Fruit fly (Drosophila melanogaster) whole organism, embryonic: Measurements from ENCODE around the gene janB.

Source experiments
- Ada2b ChIP-seq: fragments of 200-800 bp; sonication (Bioruptor generic); IDR thresholded peaks from 2 replicates; pipeline ENCODE4 v1.3.6; 2022; ENCODE audit warnings: missing biosample characterization, missing genetic modification characterization
- B-H2 ChIP-seq: fragments of 200-800 bp; sonication (Bioruptor generic); optimal IDR thresholded peaks from 2 replicates; lab custom pipeline; 2018; ENCODE audit warnings: missing biosample characterization, mild to moderate bottlenecking, missing genetic modification characterization
- CG10462 ChIP-seq: fragments of 200-800 bp; sonication (Bioruptor generic); optimal IDR thresholded peaks from 2 replicates; lab custom pipeline; 2016; ENCODE audit warnings: missing biosample characterization, missing genetic modification characterization
- CG12391 ChIP-seq: fragments of 200-800 bp; sonication (Bioruptor generic); optimal IDR thresholded peaks from 3 replicates; lab custom pipeline; 2018; ENCODE audit warnings: missing biosample characterization, mild to moderate bottlenecking, missing genetic modification characterization, moderate library complexity
- CG12942 ChIP-seq: fragments of 200-800 bp; sonication (Bioruptor generic); optimal IDR thresholded peaks from 3 replicates; lab custom pipeline; 2016; ENCODE audit warnings: missing biosample characterization, missing genetic modification characterization
- CG13894 ChIP-seq: fragments of 200-800 bp; sonication (Bioruptor generic); optimal IDR thresholded peaks from 3 replicates; lab custom pipeline; 2018; ENCODE audit warnings: missing biosample characterization, mild to moderate bottlenecking, missing genetic modification characterization, moderate library complexity
- CG16779 ChIP-seq: fragments of 200-800 bp; sonication (Bioruptor generic); IDR thresholded peaks from 2 replicates; pipeline ENCODE4 v1.3.6; 2022; ENCODE audit warnings: missing biosample characterization, missing genetic modification characterization
- CG16813 ChIP-seq: fragments of 200-800 bp; sonication (Bioruptor generic); IDR thresholded peaks from 3 replicates; pipeline ENCODE4 v1.3.6; 2022; ENCODE audit warnings: missing biosample characterization, missing genetic modification characterization; ENCODE audit not compliant: partially characterized antibody
- CG16815 ChIP-seq: fragments of 200-800 bp; sonication (Bioruptor generic); optimal IDR thresholded peaks from 3 replicates; lab custom pipeline; 2017; ENCODE audit warnings: missing biosample characterization, mild to moderate bottlenecking, missing genetic modification characterization
- CG17186 ChIP-seq: fragments of 200-800 bp; sonication (Bioruptor generic); optimal IDR thresholded peaks from 3 replicates; lab custom pipeline; 2017; ENCODE audit warnings: missing biosample characterization, missing genetic modification reagents, missing genetic modification characterization
- CG18599 ChIP-seq: fragments of 200-800 bp; sonication (Bioruptor generic); optimal IDR thresholded peaks from 3 replicates; lab custom pipeline; 2017; ENCODE audit warnings: missing biosample characterization, missing genetic modification characterization, mild to moderate bottlenecking, moderate library complexity, missing genetic modification reagents
- CG18619 ChIP-seq: fragments of 200-800 bp; sonication (Bioruptor generic); optimal IDR thresholded peaks from 3 replicates; lab custom pipeline; 2017; ENCODE audit warnings: missing biosample characterization, mild to moderate bottlenecking, missing genetic modification characterization
- CG2712 ChIP-seq: fragments of 200-800 bp; optimal IDR thresholded peaks from 3 replicates; lab custom pipeline; 2019; ENCODE audit warnings: missing biosample characterization, mild to moderate bottlenecking, missing genetic modification characterization, moderate library complexity
- CG30431 ChIP-seq: fragments of 200-800 bp; sonication (Bioruptor generic); optimal IDR thresholded peaks from 2 replicates; lab custom pipeline; 2017; ENCODE audit warnings: missing biosample characterization, missing genetic modification characterization
- CG32772 ChIP-seq: fragments of 200-800 bp; sonication (Bioruptor generic); IDR thresholded peaks from 2 replicates; pipeline ENCODE4 v1.3.6; 2022; ENCODE audit warnings: missing biosample characterization, missing genetic modification characterization
- CG4360 ChIP-seq: fragments of 200-800 bp; sonication (Bioruptor generic); IDR thresholded peaks from 2 replicates; pipeline ENCODE4 v1.3.6; 2022; ENCODE audit warnings: missing biosample characterization, missing genetic modification characterization
- CG4424 ChIP-seq: fragments of 200-800 bp; sonication (Bioruptor generic); optimal IDR thresholded peaks from 3 replicates; lab custom pipeline; 2016; ENCODE audit warnings: missing biosample characterization, missing genetic modification characterization
- CG8765 ChIP-seq: fragments of 200-800 bp; sonication (Bioruptor generic); IDR thresholded peaks from 2 replicates; pipeline ENCODE4 v1.3.6; 2022; ENCODE audit warnings: missing biosample characterization, missing genetic modification characterization
- CG9609 ChIP-seq: fragments of 200-800 bp; sonication (Bioruptor generic); optimal IDR thresholded peaks from 3 replicates; lab custom pipeline; 2016; ENCODE audit warnings: missing biosample characterization, missing genetic modification characterization
- CoRest ChIP-seq: fragments of 200-800 bp; sonication (Bioruptor generic); optimal IDR thresholded peaks from 3 replicates; lab custom pipeline; 2018; ENCODE audit warnings: missing biosample characterization, mild to moderate bottlenecking, missing genetic modification characterization, moderate library complexity
- Dad ChIP-seq: fragments of 200-800 bp; sonication (Bioruptor generic); optimal IDR thresholded peaks from 3 replicates; lab custom pipeline; 2016; ENCODE audit warnings: missing biosample characterization, missing genetic modification characterization
- Dip3 ChIP-seq: fragments of 200-800 bp; sonication (Bioruptor generic); optimal IDR thresholded peaks from 3 replicates; lab custom pipeline; 2016; ENCODE audit warnings: missing biosample characterization, missing genetic modification characterization
- ERR ChIP-seq: fragments of 200-800 bp; sonication (Bioruptor generic); optimal IDR thresholded peaks from 2 replicates; lab custom pipeline; 2016; ENCODE audit warnings: missing biosample characterization, missing genetic modification characterization
- HLH3B ChIP-seq: fragments of 200-800 bp; sonication (Bioruptor generic); IDR thresholded peaks from 2 replicates; pipeline ENCODE4 v1.3.6; 2022; ENCODE audit warnings: missing biosample characterization, missing genetic modification characterization
- Hand ChIP-seq: fragments of 200-800 bp; sonication (Bioruptor generic); optimal IDR thresholded peaks from 2 replicates; lab custom pipeline; 2017; ENCODE audit warnings: mild to moderate bottlenecking, missing biosample characterization, missing genetic modification reagents, missing genetic modification characterization
- Hey ChIP-seq: fragments of 200-800 bp; sonication (Bioruptor generic); optimal IDR thresholded peaks from 3 replicates; lab custom pipeline; 2018; ENCODE audit warnings: missing biosample characterization, mild to moderate bottlenecking, missing genetic modification characterization
- MESR4 ChIP-seq: fragments of 200-800 bp; sonication (Bioruptor generic); optimal IDR thresholded peaks from 2 replicates; lab custom pipeline; 2018; ENCODE audit warnings: missing biosample characterization, mild to moderate bottlenecking, missing genetic modification characterization, moderate library complexity
- Meics ChIP-seq: fragments of 200-800 bp; sonication (Bioruptor generic); optimal IDR thresholded peaks from 2 replicates; lab custom pipeline; 2017; ENCODE audit warnings: missing biosample characterization, mild to moderate bottlenecking, missing genetic modification characterization
- Opbp ChIP-seq: fragments of 200-800 bp; sonication (Bioruptor generic); IDR thresholded peaks from 3 replicates; pipeline ENCODE4 v1.3.6; 2022; ENCODE audit warnings: missing biosample characterization, missing genetic modification characterization; ENCODE audit not compliant: partially characterized antibody
- Ptx1 ChIP-seq: fragments of 200-800 bp; sonication (Bioruptor generic); IDR thresholded peaks from 2 replicates; pipeline ENCODE4 v1.3.6; 2022; ENCODE audit warnings: missing biosample characterization, missing genetic modification characterization
- Side ChIP-seq: fragments of 200-800 bp; sonication (Bioruptor generic); optimal IDR thresholded peaks from 2 replicates; lab custom pipeline; 2016; ENCODE audit warnings: missing biosample characterization, missing genetic modification characterization
- Sry-β ChIP-seq: fragments of 200-800 bp; sonication (Bioruptor generic); optimal IDR thresholded peaks from 2 replicates; lab custom pipeline; 2018; ENCODE audit warnings: missing biosample characterization, mild to moderate bottlenecking, missing genetic modification characterization, moderate library complexity
- Tbp ChIP-seq: fragments of >200 bp; optimal IDR thresholded peaks from 2 replicates; lab custom pipeline; 2018; ENCODE audit warnings: missing biosample characterization, missing genetic modification characterization
- aop ChIP-seq: fragments of 200-800 bp; sonication (Bioruptor generic); IDR thresholded peaks from 2 replicates; pipeline ENCODE4 v1.3.6; 2022; ENCODE audit warnings: missing biosample characterization, missing genetic modification characterization
- chm ChIP-seq: fragments of 200-800 bp; sonication (Bioruptor generic); IDR thresholded peaks from 2 replicates; pipeline ENCODE4 v1.3.6; 2022; ENCODE audit warnings: missing biosample characterization, missing genetic modification characterization
- croc ChIP-seq: fragments of 200-800 bp; sonication (Bioruptor generic); conservative IDR thresholded peaks from 3 replicates; pipeline ENCODE4 v1.3.6; 2022; ENCODE audit warnings: missing biosample characterization, missing genetic modification characterization
- eve ChIP-seq, 2 experiments: fragments of >200 bp; optimal IDR thresholded peaks; 2 replicates each; lab custom pipeline; 2017; ENCODE audit warnings: missing biosample characterization in 2 of 2, missing genetic modification characterization in 2 of 2
- exex ChIP-seq: fragments of 200-800 bp; sonication (Bioruptor generic); optimal IDR thresholded peaks from 4 replicates; lab custom pipeline; 2018; ENCODE audit warnings: missing biosample characterization, mild to moderate bottlenecking, missing genetic modification characterization, moderate library complexity
- fd3F ChIP-seq: fragments of 200-800 bp; sonication (Bioruptor generic); optimal IDR thresholded peaks from 2 replicates; lab custom pipeline; 2018; ENCODE audit warnings: missing biosample characterization, mild to moderate bottlenecking, missing genetic modification characterization, moderate library complexity
- fd64A ChIP-seq: fragments of 200-800 bp; sonication (Bioruptor generic); optimal IDR thresholded peaks from 3 replicates; lab custom pipeline; 2018; ENCODE audit warnings: missing biosample characterization, mild to moderate bottlenecking, missing genetic modification characterization
- jing ChIP-seq: fragments of 200-800 bp; sonication (Bioruptor generic); optimal IDR thresholded peaks from 2 replicates; lab custom pipeline; 2018; ENCODE audit warnings: missing biosample characterization, mild to moderate bottlenecking, missing genetic modification characterization
- jumu ChIP-seq: fragments of 200-800 bp; sonication (Bioruptor generic); optimal IDR thresholded peaks from 3 replicates; lab custom pipeline; 2016; ENCODE audit warnings: missing biosample characterization, missing genetic modification characterization
- mirr ChIP-seq: fragments of 200-800 bp; sonication (Bioruptor generic); optimal IDR thresholded peaks from 3 replicates; lab custom pipeline; 2018; ENCODE audit warnings: missing biosample characterization, mild to moderate bottlenecking, missing genetic modification characterization
- onecut ChIP-seq: fragments of 200-800 bp; sonication (Bioruptor generic); IDR thresholded peaks from 2 replicates; pipeline ENCODE4 v1.3.6; 2022; ENCODE audit warnings: missing biosample characterization, missing genetic modification characterization
- otp ChIP-seq: fragments of 200-800 bp; sonication (Bioruptor generic); IDR thresholded peaks from 3 replicates; pipeline ENCODE4, ENCODE4 v1.3.6; 2022; ENCODE audit warnings: missing biosample characterization, missing genetic modification characterization
- pros ChIP-seq: fragments of 200-800 bp; sonication (Bioruptor generic); optimal IDR thresholded peaks from 3 replicates; lab custom pipeline; 2019; ENCODE audit warnings: missing biosample characterization, mild to moderate bottlenecking, missing genetic modification characterization, moderate library complexity
- pum ChIP-seq: fragments of 200-800 bp; sonication (Bioruptor generic); optimal IDR thresholded peaks from 2 replicates; lab custom pipeline; 2016; ENCODE audit warnings: missing biosample characterization, missing genetic modification characterization
- sima ChIP-seq: fragments of 200-800 bp; sonication (Bioruptor generic); optimal IDR thresholded peaks from 2 replicates; lab custom pipeline; 2016; ENCODE audit warnings: missing biosample characterization, missing genetic modification characterization
- so ChIP-seq: fragments of 200-800 bp; sonication (Bioruptor generic); IDR thresholded peaks from 3 replicates; pipeline ENCODE4 v1.3.6; 2022; ENCODE audit warnings: missing biosample characterization, missing genetic modification characterization
- sr ChIP-seq: fragments of 200-800 bp; sonication (Bioruptor generic); IDR thresholded peaks from 3 replicates; pipeline ENCODE4 v1.3.6; 2022; ENCODE audit warnings: missing biosample characterization, missing genetic modification characterization
- ttk ChIP-seq: fragments of 200-800 bp; sonication (Bioruptor generic); IDR thresholded peaks from 2 replicates; pipeline ENCODE4 v2.1.2; 2022; ENCODE audit warnings: missing biosample characterization, missing genetic modification characterization
- usp ChIP-seq: fragments of >200 bp; optimal IDR thresholded peaks from 2 replicates; lab custom pipeline; 2017; ENCODE audit warnings: missing biosample characterization, missing genetic modification characterization
- yki ChIP-seq: fragments of >200 bp; optimal IDR thresholded peaks from 3 replicates; lab custom pipeline; 2018

Gene janB

DNA sequence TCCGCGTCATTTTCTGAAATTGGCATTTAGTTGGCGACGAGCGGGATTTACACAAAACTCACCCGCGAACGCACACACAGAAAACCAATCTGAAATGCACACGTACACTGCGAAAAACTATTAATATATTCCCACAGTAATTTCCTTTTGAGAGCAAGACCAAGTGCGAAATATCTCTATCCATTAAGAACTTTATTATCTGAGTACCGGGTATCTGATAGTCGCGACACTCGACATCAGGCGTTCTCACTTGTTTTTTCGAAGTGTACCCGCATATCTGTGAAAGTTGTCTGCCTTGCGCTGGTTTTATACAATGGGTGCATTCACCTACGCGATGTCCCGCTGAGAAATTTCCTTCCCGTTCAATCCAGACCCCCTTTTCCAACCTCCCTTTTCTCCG is 37.6 kb upstream of the janB start (continued):
- TF ChIP-seq CG16779 (GFP tag; lab: Robert Waterston, UW): no peak
- no peak for TF ChIP-seq CG32772
- TF ChIP-seq ERR (GFP tag; lab: Kevin White, UChicago): no peak
- no peak for TF ChIP-seq exex (tag; lab: Kevin White, UChicago)
- no peak for TF ChIP-seq CG9609
- TF ChIP-seq CG2712 (tag; lab: Kevin White, UChicago): peak; percentile 31
- TF ChIP-seq CG30431: no peak
- no peak for TF ChIP-seq MESR4 (GFP tag; lab: Kevin White, UChicago)
- no peak for TF ChIP-seq Ada2b (GFP tag; lab: Robert Waterston, UW)
- TF ChIP-seq CG17186 (GFP tag; lab: Kevin White, UChicago): no peak
- TF ChIP-seq Side (GFP tag; lab: Kevin White, UChicago): no peak
- TF ChIP-seq Hand (GFP tag; lab: Kevin White, UChicago): no peak
- TF ChIP-seq chm (GFP tag; lab: Robert Waterston, UW): no peak
- no peak for TF ChIP-seq sr (GFP tag; lab: Robert Waterston, UW)
- TF ChIP-seq Hey (tag; lab: Kevin White, UChicago): no peak
- no peak for TF ChIP-seq CG4360 (GFP tag; lab: Robert Waterston, UW)
- no peak for TF ChIP-seq sima (GFP tag; lab: Kevin White, UChicago)
- peak; percentile 40; the same call in 1 of the 2 replicates for TF ChIP-seq HLH3B (GFP tag; lab: Robert Waterston, UW)
- TF ChIP-seq so (GFP tag; lab: Robert Waterston, UW): no peak
- TF ChIP-seq mirr: no peak
- peak; percentile 41; the same call in 1 of the 3 replicates for TF ChIP-seq CG16813
- TF ChIP-seq croc (GFP tag; lab: Robert Waterston, UW): no peak
- TF ChIP-seq CG18619 (GFP tag; lab: Kevin White, UChicago): no peak
- TF ChIP-seq pum: no peak
- TF ChIP-seq Ptx1 (GFP tag; lab: Robert Waterston, UW): 0 out of 2 replicates have a peak, but pooled peaks have one; percentile 14
- TF ChIP-seq otp (GFP tag; lab: Robert Waterston, UW): no peak
- no peak for TF ChIP-seq yki (lab: Kevin White, UChicago)
- TF ChIP-seq Opbp: no peak
- TF ChIP-seq fd64A: no peak
- no peak for TF ChIP-seq pros (GFP tag; lab: Kevin White, UChicago)
- no peak for TF ChIP-seq CG8765 (GFP tag; lab: Robert Waterston, UW)
- no peak for TF ChIP-seq jing (GFP tag; lab: Kevin White, UChicago)
- no peak for TF ChIP-seq aop (GFP tag; lab: Robert Waterston, UW)
- TF ChIP-seq CG13894 (tag; lab: Kevin White, UChicago): no peak
- peak; percentile 10 for TF ChIP-seq CG12391
- no peak for TF ChIP-seq jumu (GFP tag; lab: Kevin White, UChicago)
- no peak for TF ChIP-seq CoRest (tag; lab: Kevin White, UChicago)
- TF ChIP-seq Meics: no peak
- no peak for TF ChIP-seq CG10462 (GFP tag; lab: Kevin White, UChicago)
- no peak for TF ChIP-seq Dad (GFP tag; lab: Kevin White, UChicago)
- TF ChIP-seq Dip3 (GFP tag; lab: Kevin White, UChicago): no peak
- TF ChIP-seq Sry-β (GFP tag; lab: Kevin White, UChicago): no peak
- TF ChIP-seq CG4424 (GFP tag; lab: Kevin White, UChicago): peak; percentile 17
- TF ChIP-seq onecut (GFP tag; lab: Robert Waterston, UW): no peak
- TF ChIP-seq CG16815 (GFP tag; lab: Kevin White, UChicago): no peak
- no peak for TF ChIP-seq B-H2 (GFP tag; lab: Kevin White, UChicago)
- TF ChIP-seq fd3F: no peak
- TF ChIP-seq usp: no peak
- no peak for TF ChIP-seq ttk
- no peak for TF ChIP-seq Tbp (GFP tag; lab: Kevin White, UChicago)
- no peak for TF ChIP-seq CG12942 (GFP tag; lab: Kevin White, UChicago)
- TF ChIP-seq CG18599 (GFP tag; lab: Kevin White, UChicago): no peak
- no peak for TF ChIP-seq eve (GFP tag; optimal IDR thresholded peaks at IDR 0.05; lab: Kevin White, UChicago)
